Fruit fly (Drosophila melanogaster) whole organism, prepupa: ENCODE measurements around the gene sd.

Experiments
- Blimp-1 ChIP-seq: fragments of 200-800 bp; sonication (Bioruptor generic); optimal IDR thresholded peaks from 3 replicates; lab custom pipeline; 2017; ENCODE audit warnings: missing biosample characterization, missing genetic modification characterization, mild to moderate bottlenecking, moderate library complexity, missing genetic modification reagents
- CG10669 ChIP-seq: fragments of 200-800 bp; sonication (Bioruptor generic); optimal IDR thresholded peaks from 3 replicates; lab custom pipeline; 2018; ENCODE audit warnings: missing biosample characterization, mild to moderate bottlenecking, missing genetic modification characterization, moderate library complexity
- CG11294 ChIP-seq: fragments of 200-800 bp; sonication (Bioruptor generic); IDR thresholded peaks from 2 replicates; pipeline ENCODE4 v1.3.6; 2022; ENCODE audit warnings: missing biosample characterization, missing genetic modification characterization
- CG11762 ChIP-seq: fragments of 200-800 bp; sonication (Bioruptor generic); optimal IDR thresholded peaks from 3 replicates; lab custom pipeline; 2016; ENCODE audit warnings: missing biosample characterization, missing genetic modification characterization; ENCODE audit not compliant: insufficient read depth
- CG11902 ChIP-seq: fragments of 200-800 bp; sonication (Bioruptor generic); optimal IDR thresholded peaks from 3 replicates; lab custom pipeline; 2016; ENCODE audit warnings: missing biosample characterization, missing genetic modification characterization
- CG15336 ChIP-seq: fragments of 200-800 bp; sonication (Bioruptor generic); IDR thresholded peaks from 2 replicates; pipeline ENCODE4 v1.3.6; 2022; ENCODE audit warnings: missing biosample characterization, missing genetic modification characterization
- CG16779 ChIP-seq: fragments of 200-800 bp; sonication (Bioruptor generic); optimal IDR thresholded peaks from 3 replicates; lab custom pipeline; 2017; ENCODE audit warnings: missing biosample characterization, mild to moderate bottlenecking, missing genetic modification characterization
- CG32006 ChIP-seq: fragments of 200-800 bp; sonication (Bioruptor generic); optimal IDR thresholded peaks from 3 replicates; lab custom pipeline; 2017; ENCODE audit warnings: missing biosample characterization, mild to moderate bottlenecking, missing genetic modification characterization
- CG34406 ChIP-seq: fragments of 200-800 bp; sonication (Bioruptor generic); optimal IDR thresholded peaks from 3 replicates; lab custom pipeline; 2016; ENCODE audit warnings: missing biosample characterization, missing genetic modification characterization
- CG3919 ChIP-seq: fragments of 200-800 bp; sonication (Bioruptor generic); optimal IDR thresholded peaks from 3 replicates; lab custom pipeline; 2016; ENCODE audit warnings: missing biosample characterization, missing genetic modification characterization
- CG6163 ChIP-seq: fragments of 200-800 bp; sonication (Bioruptor generic); IDR thresholded peaks from 3 replicates; pipeline ENCODE4 v1.3.6; 2022; ENCODE audit warnings: missing biosample characterization, missing genetic modification characterization
- CG6276 ChIP-seq: fragments of 200-800 bp; sonication (Bioruptor generic); optimal IDR thresholded peaks from 2 replicates; lab custom pipeline; 2017; ENCODE audit warnings: missing biosample characterization, mild to moderate bottlenecking, missing genetic modification characterization
- CG6854 ChIP-seq: fragments of 200-800 bp; sonication (Bioruptor generic); optimal IDR thresholded peaks from 2 replicates; lab custom pipeline; 2017; ENCODE audit warnings: missing biosample characterization, mild to moderate bottlenecking, missing genetic modification characterization
- CG7368 ChIP-seq: fragments of 200-800 bp; sonication (Bioruptor generic); optimal IDR thresholded peaks from 3 replicates; lab custom pipeline; 2016; ENCODE audit warnings: missing biosample characterization, missing genetic modification characterization
- CG8632 ChIP-seq: fragments of 200-800 bp; sonication (Bioruptor generic); optimal IDR thresholded peaks from 3 replicates; lab custom pipeline; 2016; ENCODE audit warnings: missing biosample characterization, missing genetic modification characterization
- Eip75B ChIP-seq: fragments of 200-800 bp; sonication (Bioruptor generic); optimal IDR thresholded peaks from 3 replicates; lab custom pipeline; 2016; ENCODE audit warnings: missing biosample characterization, missing genetic modification characterization
- Eip78C ChIP-seq: fragments of 200-800 bp; sonication (Bioruptor generic); peaks from one replicate; lab custom pipeline; 2016; ENCODE audit warnings: missing biosample characterization, missing genetic modification characterization
- Ets21C ChIP-seq: fragments of 200-800 bp; sonication (Bioruptor generic); optimal IDR thresholded peaks from 3 replicates; lab custom pipeline; 2016; ENCODE audit warnings: missing biosample characterization, missing genetic modification characterization
- Hr38 ChIP-seq: sonication (Bioruptor generic); optimal IDR thresholded peaks from 2 replicates; lab custom pipeline; 2016; ENCODE audit warnings: missing biosample characterization, missing genetic modification characterization
- Hr39 ChIP-seq: fragments of 200-800 bp; sonication (Bioruptor generic); optimal IDR thresholded peaks from 2 replicates; lab custom pipeline; 2016; ENCODE audit warnings: missing biosample characterization, missing genetic modification characterization
- Hr4 ChIP-seq: fragments of 200-800 bp; sonication (Bioruptor generic); optimal IDR thresholded peaks from 3 replicates; lab custom pipeline; 2016; ENCODE audit warnings: missing biosample characterization, missing genetic modification characterization
- OdsH ChIP-seq: fragments of 200-800 bp; sonication (Bioruptor generic); optimal IDR thresholded peaks from 3 replicates; lab custom pipeline; 2016; ENCODE audit warnings: missing biosample characterization, missing genetic modification characterization
- Smox ChIP-seq: fragments of 200-800 bp; sonication (Bioruptor generic); optimal IDR thresholded peaks from 3 replicates; lab custom pipeline; 2016; ENCODE audit warnings: missing biosample characterization, missing genetic modification characterization
- Sox102F ChIP-seq: fragments of 200-800 bp; sonication (Bioruptor generic); optimal IDR thresholded peaks from 2 replicates; lab custom pipeline; 2016; ENCODE audit warnings: missing biosample characterization, mild to moderate bottlenecking, missing genetic modification characterization
- Sox14 ChIP-seq: fragments of 200-800 bp; sonication (Bioruptor generic); optimal IDR thresholded peaks from 3 replicates; lab custom pipeline; 2016; ENCODE audit warnings: missing biosample characterization, missing genetic modification characterization
- Sox15 ChIP-seq: fragments of 200-800 bp; sonication (Bioruptor generic); optimal IDR thresholded peaks from 3 replicates; lab custom pipeline; 2016; ENCODE audit warnings: missing biosample characterization, missing genetic modification characterization
- acj6 ChIP-seq: fragments of 200-800 bp; sonication (Bioruptor generic); optimal IDR thresholded peaks from 3 replicates; lab custom pipeline; 2016; ENCODE audit warnings: missing biosample characterization, missing genetic modification characterization
- cyc ChIP-seq: fragments of 200-800 bp; sonication (Bioruptor generic); optimal IDR thresholded peaks from 3 replicates; lab custom pipeline; 2016; ENCODE audit warnings: missing biosample characterization, missing genetic modification characterization
- dac ChIP-seq: fragments of 200-800 bp; sonication (Bioruptor generic); optimal IDR thresholded peaks from 2 replicates; lab custom pipeline; 2017; ENCODE audit warnings: missing biosample characterization, mild to moderate bottlenecking, missing genetic modification characterization
- dsx ChIP-seq: fragments of 200-800 bp; optimal IDR thresholded peaks from 3 replicates; lab custom pipeline; 2019; ENCODE audit warnings: missing biosample characterization, mild to moderate bottlenecking, missing genetic modification characterization, moderate library complexity; ENCODE audit not compliant: poor library complexity, severe bottlenecking
- eg ChIP-seq: fragments of 200-800 bp; sonication (Bioruptor generic); IDR thresholded peaks from 3 replicates; pipeline ENCODE4 v1.3.6; 2022; ENCODE audit warnings: missing biosample characterization, missing genetic modification characterization
- fd59A ChIP-seq: fragments of 200-800 bp; sonication (Bioruptor generic); optimal IDR thresholded peaks from 2 replicates; lab custom pipeline; 2017; ENCODE audit warnings: missing biosample characterization, mild to moderate bottlenecking, missing genetic modification characterization, missing genetic modification reagents
- fkh ChIP-seq: fragments of 200-800 bp; sonication (Bioruptor generic); optimal IDR thresholded peaks from 3 replicates; lab custom pipeline; 2017; ENCODE audit warnings: missing biosample characterization, mild to moderate bottlenecking, missing genetic modification characterization, moderate library complexity
- lz ChIP-seq: fragments of 200-800 bp; sonication (Bioruptor generic); optimal IDR thresholded peaks from 3 replicates; lab custom pipeline; 2016; ENCODE audit warnings: missing biosample characterization, missing genetic modification characterization
- salr ChIP-seq, 2 experiments: fragments of 200-800 bp; sonication (Bioruptor generic); optimal IDR thresholded peaks; 3 replicates each; lab custom pipeline; 2016 to 2018; ENCODE audit warnings: missing biosample characterization in 2 of 2, missing genetic modification characterization in 2 of 2, mild to moderate bottlenecking in 1 of 2
- spab ChIP-seq: fragments of 200-800 bp; sonication (Bioruptor generic); optimal IDR thresholded peaks from 2 replicates; lab custom pipeline; 2017; ENCODE audit warnings: missing biosample characterization, mild to moderate bottlenecking, missing genetic modification characterization, missing genetic modification reagents
- vri ChIP-seq: fragments of 200-800 bp; sonication (Bioruptor generic); optimal IDR thresholded peaks from 3 replicates; lab custom pipeline; 2016; ENCODE audit warnings: missing biosample characterization, mild to moderate bottlenecking, missing genetic modification characterization

Gene sd

DNA sequence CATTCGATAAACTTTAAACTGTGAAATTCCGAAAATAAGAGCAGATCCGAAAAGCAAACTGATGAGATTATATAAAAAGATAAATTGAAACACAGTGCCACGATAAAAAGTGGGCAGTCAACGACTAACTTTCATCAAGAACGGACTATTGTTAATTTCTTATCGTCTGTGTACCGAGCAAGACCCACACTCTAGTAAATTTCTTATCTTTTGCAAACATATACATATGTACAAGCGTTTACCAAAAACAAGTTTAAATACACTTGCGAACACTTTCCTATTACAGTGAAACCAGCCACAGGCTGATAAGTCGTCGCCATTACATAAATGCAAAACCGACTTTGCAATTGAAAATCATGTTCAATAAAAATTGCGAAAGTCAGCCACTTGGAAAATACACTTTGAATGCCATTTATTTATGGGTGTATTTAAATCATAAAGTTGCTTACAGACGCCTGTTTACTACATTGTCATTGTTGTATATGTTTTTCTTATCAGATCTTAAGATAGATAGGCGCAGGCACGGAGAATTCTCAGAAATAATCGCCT lies 45.4 kb upstream of the sd start:
- TF ChIP-seq dac (GFP tag; lab: Kevin White, UChicago) (no peak), OdsH (GFP tag; lab: Kevin White, UChicago) (no peak), CG32006 (GFP tag; lab: Kevin White, UChicago) (no peak), CG16779 (no peak), spab (GFP tag; lab: Kevin White, UChicago) (no peak), CG6276 (GFP tag; lab: Kevin White, UChicago) (no peak), CG11902 (GFP tag; lab: Kevin White, UChicago) (no peak), Sox15 (GFP tag; lab: Kevin White, UChicago) (no peak), Eip78C (GFP tag; lab: Kevin White, UChicago) (peak; percentile 20), fkh (peak; percentile 50), dsx (GFP tag; lab: Kevin White, UChicago) (no peak), salr (GFP tag; optimal IDR thresholded peaks at IDR 0.05; lab: Kevin White, UChicago) (no peak), fd59A (GFP tag; lab: Kevin White, UChicago) (no peak), Sox14 (GFP tag; lab: Kevin White, UChicago) (no peak), Sox102F (GFP tag; lab: Kevin White, UChicago) (no peak), CG6163 (GFP tag; lab: Robert Waterston, UW) (no peak), acj6 (GFP tag; lab: Kevin White, UChicago) (no peak), CG3919 (no peak), CG10669 (GFP tag; lab: Kevin White, UChicago) (no peak), Hr38 (GFP tag; lab: Kevin White, UChicago) (no peak), CG34406 (no peak), Ets21C (GFP tag; lab: Kevin White, UChicago) (no peak), CG11762 (GFP tag; lab: Kevin White, UChicago) (no peak), CG15336 (GFP tag; lab: Robert Waterston, UW) (no peak), vri (GFP tag; lab: Kevin White, UChicago) (peak; percentile 37), Hr39 (GFP tag; lab: Kevin White, UChicago) (no peak)

- TF ChIP-seq spab (GFP tag; lab: Kevin White, UChicago) (no peak), CG32006 (GFP tag; lab: Kevin White, UChicago) (no peak), CG15336 (GFP tag; lab: Robert Waterston, UW) (no peak), Blimp-1 (GFP tag; lab: Kevin White, UChicago) (no peak), CG8632 (no peak), CG11294 (GFP tag; lab: Robert Waterston, UW) (no peak), CG6276 (GFP tag; lab: Kevin White, UChicago) (no peak), Smox (GFP tag; lab: Kevin White, UChicago) (no peak), Eip75B (no peak)
Observed at dm6 chrX:15759752-15760446, 44.3 kb upstream of the sd start.

dm6 chrX:15760447-15761297 lies 43.5 kb upstream of the sd start, which contains the start of the genes Graf and mRpL3:
Graf (minus strand) TSS chrX:15760733.
mRpL3 (plus strand) TSS chrX:15761248.
- TF ChIP-seq fkh (peak; percentile 36), Hr38 (GFP tag; lab: Kevin White, UChicago) (no peak), Hr4 (GFP tag; lab: Kevin White, UChicago) (no peak), cyc (peak; percentile 21), lz (peak; percentile 3), CG8632 (no peak), CG7368 (GFP tag; lab: Kevin White, UChicago) (no peak), Eip78C (GFP tag; lab: Kevin White, UChicago) (peak; percentile 53), Sox14 (GFP tag; lab: Kevin White, UChicago) (no peak), eg (GFP tag; lab: Robert Waterston, UW) (no peak), CG6854 (GFP tag; lab: Kevin White, UChicago) (no peak)
